Fruit fly (Drosophila melanogaster): ENCODE data around the gene CG3528.
A peak's percentile ranks its signal among the peaks of the same experiment; 100 is the strongest.

CG3528 gene

DNA sequence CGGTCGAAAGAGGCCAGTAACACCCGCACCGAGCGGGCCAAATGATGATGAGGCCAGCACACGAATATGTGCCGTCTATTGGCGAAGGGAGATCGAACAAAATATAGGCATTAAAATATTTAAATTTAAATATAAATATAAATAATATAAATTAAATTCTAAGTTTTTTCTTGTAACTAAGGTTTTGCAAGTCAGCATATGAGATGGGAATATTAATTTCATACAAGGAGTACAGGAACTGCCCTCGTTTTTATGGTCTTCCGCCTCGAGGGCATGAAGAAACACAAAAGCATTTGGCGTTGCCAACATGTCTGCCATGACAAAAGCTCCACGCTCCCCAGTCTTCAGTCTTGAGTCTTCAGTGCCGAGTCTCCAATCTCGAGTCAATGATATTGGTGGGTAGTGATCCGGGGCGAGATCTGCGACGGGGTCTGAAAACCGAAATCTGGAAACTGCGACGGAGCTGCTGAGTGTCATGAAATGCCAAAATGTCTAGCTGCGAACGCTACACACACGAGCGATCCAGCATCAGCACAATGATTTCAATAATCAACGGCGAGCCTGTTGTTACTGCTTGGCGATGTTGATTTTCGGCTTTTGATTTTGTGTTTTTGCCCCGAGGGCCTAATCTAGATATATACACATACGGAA, 50.0 kb downstream of the CG3528 start (continued):
- no peak for TF ChIP-seq CG3065 (GFP tag; optimal IDR thresholded peaks at IDR 0.05)
- TF ChIP-seq CG4730 (GFP tag; IDR thresholded peaks at IDR 0.05) = peak; percentile 58
- no peak for TF ChIP-seq pan (optimal IDR thresholded peaks at IDR 0.05)
- TF ChIP-seq pan (GFP tag; optimal IDR thresholded peaks at IDR 0.05 in 1 of 2, IDR thresholded peaks at IDR 0.05 in 1 of 2) = peak in 1 of 2 experiments; percentile 53
- no peak for TF ChIP-seq unc-4 (GFP tag; IDR thresholded peaks at IDR 0.05; ENCODE audit: partially characterized antibody)
- TF ChIP-seq CG10543 (GFP tag; optimal IDR thresholded peaks at IDR 0.05) = no peak
- no peak for TF ChIP-seq onecut (GFP tag; IDR thresholded peaks at IDR 0.05)
- TF ChIP-seq Lpt (GFP tag; optimal IDR thresholded peaks at IDR 0.05) = no peak
- no peak for TF ChIP-seq CG12236 (GFP tag; optimal IDR thresholded peaks at IDR 0.05)
- TF ChIP-seq pros (GFP tag; optimal IDR thresholded peaks at IDR 0.05) = no peak
- TF ChIP-seq CG30020 (tag; optimal IDR thresholded peaks at IDR 0.05) = no peak
- TF ChIP-seq Dbx (GFP tag; IDR thresholded peaks at IDR 0.05) = peak; percentile 50; the same call in 1 of the 3 replicates
- TF ChIP-seq exex (tag; optimal IDR thresholded peaks at IDR 0.05) = no peak
- no peak for TF ChIP-seq Nf-YA (GFP tag; IDR thresholded peaks at IDR 0.05)
- TF ChIP-seq CG1647 (GFP tag; optimal IDR thresholded peaks at IDR 0.05) = no peak
- no peak for TF ChIP-seq chif (GFP tag; optimal IDR thresholded peaks at IDR 0.05)
- no peak for TF ChIP-seq Max (GFP tag; optimal IDR thresholded peaks at IDR 0.05)
- TF ChIP-seq scrt (GFP tag; optimal IDR thresholded peaks at IDR 0.05) = peak; percentile 2
- no peak for TF ChIP-seq CG2202 (tag; optimal IDR thresholded peaks at IDR 0.05)
- no peak for TF ChIP-seq hbn (GFP tag; IDR thresholded peaks at IDR 0.05; ENCODE audit: partially characterized antibody)
- peak; percentile 20 for TF ChIP-seq CG10209 (GFP tag; optimal IDR thresholded peaks at IDR 0.05)
- no peak for TF ChIP-seq CG6791 (GFP tag; IDR thresholded peaks at IDR 0.05; ENCODE audit: partially characterized antibody)
- no peak for TF ChIP-seq MTF-1 (GFP tag; optimal IDR thresholded peaks at IDR 0.05; ENCODE audit: borderline replicate concordance)
- 0 out of 2 replicates have a peak, but pooled peaks have one; percentile 51 for TF ChIP-seq ranshi (GFP tag; IDR thresholded peaks at IDR 0.05)
- no peak for TF ChIP-seq CG16863 (GFP tag; optimal IDR thresholded peaks at IDR 0.05)
- TF ChIP-seq CG3726 (GFP tag; IDR thresholded peaks at IDR 0.05) = no peak
- peak; percentile 10 for TF ChIP-seq sd (tag; optimal IDR thresholded peaks at IDR 0.05)
- no peak for TF ChIP-seq gsb (GFP tag; IDR thresholded peaks at IDR 0.05)
- TF ChIP-seq CG7556 (GFP tag; optimal IDR thresholded peaks at IDR 0.05) = peak; percentile 27
- TF ChIP-seq fu2 (GFP tag; optimal IDR thresholded peaks at IDR 0.05) = no peak
- no peak for TF ChIP-seq abd-A (tag; optimal IDR thresholded peaks at IDR 0.05)
- no peak for TF ChIP-seq ewg (GFP tag; optimal IDR thresholded peaks at IDR 0.05)
- TF ChIP-seq CG7786 (GFP tag; optimal IDR thresholded peaks at IDR 0.05) = no peak
- peak; percentile 63 for TF ChIP-seq CG11504 (tag; optimal IDR thresholded peaks at IDR 0.05)
- no peak for TF ChIP-seq lilli (GFP tag; optimal IDR thresholded peaks at IDR 0.05)
- TF ChIP-seq CG12071 (GFP tag; optimal IDR thresholded peaks at IDR 0.05) = no peak
- 0 out of 4 replicates have a peak, but pooled peaks have one; percentile 31 for TF ChIP-seq chinmo (GFP tag; IDR thresholded peaks at IDR 0.05; ENCODE audit: partially characterized antibody)
- no peak for TF ChIP-seq CG17186 (GFP tag; optimal IDR thresholded peaks at IDR 0.05)
- TF ChIP-seq CG32772 (GFP tag; IDR thresholded peaks at IDR 0.05) = peak; percentile 62
- TF ChIP-seq CG17829 (tag; optimal IDR thresholded peaks at IDR 0.05) = no peak
- no peak for TF ChIP-seq toy (GFP tag; IDR thresholded peaks at IDR 0.05)
- TF ChIP-seq fd64A (GFP tag; optimal IDR thresholded peaks at IDR 0.05) = no peak
- TF ChIP-seq CG6254 (GFP tag; optimal IDR thresholded peaks at IDR 0.05) = no peak
- no peak for TF ChIP-seq Lim3 (GFP tag; IDR thresholded peaks at IDR 0.05)
- TF ChIP-seq Dip3 (GFP tag; optimal IDR thresholded peaks at IDR 0.05) = no peak
- TF ChIP-seq D19A (tag; optimal IDR thresholded peaks at IDR 0.05) = no peak
- TF ChIP-seq B-H2 (GFP tag; optimal IDR thresholded peaks at IDR 0.05) = no peak
- no peak for TF ChIP-seq da (GFP tag; optimal IDR thresholded peaks at IDR 0.05)
- no peak for TF ChIP-seq YL-1 (GFP tag; optimal IDR thresholded peaks at IDR 0.05)
- no peak for TF ChIP-seq Hey (tag; optimal IDR thresholded peaks at IDR 0.05)

Data from whole organism, embryonic.